Worm (Caenorhabditis elegans) whole organism, L4/young adult: Measurements from ENCODE around the gene syx-5.

ENCODE experiments used
- W03F9.2 ChIP-seq: fragments of 150-350 bp; optimal IDR thresholded peaks from 2 replicates; lab custom pipeline; 2014; ENCODE audit warnings: missing biosample characterization, missing genetic modification characterization
- dao-5 ChIP-seq: sonication (generic microtip); optimal IDR thresholded peaks from 2 replicates; lab custom pipeline; 2016; ENCODE audit warnings: missing genotype, missing genetic modification characterization, moderate library complexity, missing compliant biosample characterization
- him-1 ChIP-seq: sonication (generic microtip); optimal IDR thresholded peaks from 2 replicates; lab custom pipeline; 2016; ENCODE audit warnings: missing genotype, missing genetic modification reagents, missing genetic modification characterization, missing compliant biosample characterization

Gene syx-5

DNA sequence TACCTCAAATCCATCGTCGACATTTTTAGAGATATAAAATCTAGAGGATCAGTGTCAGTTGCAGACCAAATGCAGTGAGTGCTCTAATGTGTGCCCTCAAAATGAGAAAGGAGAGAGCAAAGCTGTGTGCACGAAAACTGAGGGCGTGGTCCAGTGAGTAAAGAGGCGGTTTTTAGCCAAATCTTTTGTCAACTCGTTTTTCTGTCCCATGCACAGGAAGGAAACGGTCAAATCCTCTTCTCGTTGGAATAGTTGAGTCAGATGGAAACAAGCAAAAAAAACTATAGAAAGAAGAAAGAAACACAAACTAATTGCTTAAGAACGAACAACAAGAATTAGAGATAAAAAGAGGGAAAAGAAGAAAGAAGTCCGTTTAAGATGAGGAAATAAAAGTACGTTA, 47.2 kb downstream of the syx-5 start, which contains the start of gene D2023.3:
Gene D2023.3 (minus strand): TSS at position 101 of the 400 bp plus-strand sequence.
- no peak for TF ChIP-seq him-1 (tag; lab: Kevin White, UChicago)
- TF ChIP-seq W03F9.2 (tag; lab: Kevin White, UChicago), result no peak
- no peak for TF ChIP-seq dao-5 (tag; lab: Kevin White, UChicago)

DNA sequence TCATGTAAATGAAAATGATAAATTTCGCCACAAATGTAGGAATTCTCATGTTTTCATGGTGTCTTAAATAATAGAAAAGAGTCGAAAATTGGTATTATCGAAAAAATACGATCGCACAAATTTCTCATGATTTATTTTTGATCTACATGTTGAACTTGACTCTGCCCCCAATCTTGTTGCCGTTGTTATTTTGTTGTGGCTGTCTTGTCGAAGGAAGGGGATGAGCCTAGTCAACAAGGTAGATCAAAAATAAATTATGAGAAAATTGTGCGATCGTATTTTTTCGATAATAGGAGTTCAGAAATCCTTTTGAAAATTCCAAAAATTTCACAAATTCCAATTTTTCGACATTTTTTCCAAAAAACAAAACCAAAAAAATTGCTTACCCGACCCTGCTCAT, 50.9 kb downstream of the syx-5 start:
- no peak for TF ChIP-seq him-1 (tag; lab: Kevin White, UChicago)
- no peak for TF ChIP-seq dao-5 (tag; lab: Kevin White, UChicago)
- TF ChIP-seq W03F9.2 (tag; lab: Kevin White, UChicago), result no peak
